Worm (Caenorhabditis elegans): ENCODE results near the gene cwn-2.

The cwn-2 gene

DNA sequence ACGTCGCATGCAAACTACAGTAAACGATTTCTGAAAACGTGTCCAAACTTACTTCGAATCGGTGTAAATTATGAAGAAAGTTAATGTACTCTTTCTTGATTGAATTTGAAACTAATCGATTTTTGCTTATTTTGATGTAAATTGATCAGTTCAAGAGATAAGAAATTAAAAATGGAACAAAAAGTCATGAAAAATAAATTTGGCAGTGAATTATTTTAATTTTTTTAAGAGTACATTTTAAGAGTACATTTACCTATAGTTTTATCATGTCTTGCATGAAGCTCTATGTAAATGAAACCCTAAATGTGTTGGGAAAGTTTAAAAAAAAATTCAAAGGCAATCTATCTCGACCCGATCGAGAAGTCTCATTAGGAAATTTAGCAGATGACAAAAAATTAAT lies 11.5 kb upstream of the cwn-2 start, which contains the start of gene T04B2.7 (continued):
- no peak for TF ChIP-seq nhr-179 (tag; optimal IDR thresholded peaks at IDR 0.05)
- no peak for TF ChIP-seq nfyb-1 (GFP tag; IDR thresholded peaks at IDR 0.05)

DNA sequence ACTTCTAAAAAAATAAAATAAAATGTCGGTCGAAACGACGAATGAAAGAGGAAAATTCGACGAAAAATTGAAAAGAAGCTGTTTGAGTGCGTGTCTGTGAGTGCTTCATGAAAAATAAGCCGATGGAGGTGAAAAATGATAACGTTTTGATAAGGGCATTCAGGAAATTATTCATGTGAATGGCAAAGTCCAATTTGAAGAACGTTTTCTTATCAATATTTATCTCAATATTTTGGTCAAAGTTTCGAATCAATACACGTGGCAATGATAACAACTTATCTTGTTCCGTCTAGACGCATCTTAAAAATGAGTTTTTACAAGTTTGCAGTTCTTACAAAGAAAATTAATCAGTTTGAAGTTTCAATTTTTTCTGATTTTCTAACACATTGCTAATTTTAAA lies 8.4 kb upstream of the cwn-2 start:
- TF ChIP-seq let-607 (tag; optimal IDR thresholded peaks at IDR 0.05), result peak in 1 of 2 experiments; percentile 53
- TF ChIP-seq atf-7 (tag; optimal IDR thresholded peaks at IDR 0.05), result peak; percentile 4
- peak; percentile 73 for TF ChIP-seq nhr-80 (tag; optimal IDR thresholded peaks at IDR 0.05)
- no peak for TF ChIP-seq ekl-4 (GFP tag; IDR thresholded peaks at IDR 0.05)
- no peak for TF ChIP-seq C06A6.2 (GFP tag; conservative IDR thresholded peaks at IDR 0.05)
- TF ChIP-seq somi-1 (GFP tag; optimal IDR thresholded peaks at IDR 0.05), result no peak
- TF ChIP-seq gei-17 (GFP tag; optimal IDR thresholded peaks at IDR 0.05), result no peak
- TF ChIP-seq rpc-1 (optimal IDR thresholded peaks at IDR 0.05), result no peak
- no peak for TF ChIP-seq rpc-1 (tag; optimal IDR thresholded peaks at IDR 0.05)
- TF ChIP-seq ztf-22 (GFP tag; optimal IDR thresholded peaks at IDR 0.05), result peak; percentile 17
- TF ChIP-seq Y53F4B.3 (GFP tag; IDR thresholded peaks at IDR 0.05), result no peak
- TF ChIP-seq egl-44 (GFP tag; IDR thresholded peaks at IDR 0.05), result no peak
- no peak for TF ChIP-seq attf-3 (GFP tag; conservative IDR thresholded peaks at IDR 0.05)
- no peak for TF ChIP-seq F39B2.1 (GFP tag; IDR thresholded peaks at IDR 0.05)
- no peak for TF ChIP-seq lin-26 (GFP tag; IDR thresholded peaks at IDR 0.05)
- TF ChIP-seq aptf-3 (GFP tag; IDR thresholded peaks at IDR 0.05), result no peak
- no peak for TF ChIP-seq die-1 (tag; optimal IDR thresholded peaks at IDR 0.05)
- TF ChIP-seq ets-4 (GFP tag; optimal IDR thresholded peaks at IDR 0.05), result peak; percentile 40
- TF ChIP-seq lag-1 (GFP tag; IDR thresholded peaks at IDR 0.05), result no peak
- no peak for TF ChIP-seq snpc-3.4 (tag; optimal IDR thresholded peaks at IDR 0.05)
- TF ChIP-seq repo-1 (tag; optimal IDR thresholded peaks at IDR 0.05), result no peak
- no peak for TF ChIP-seq nfya-2 (GFP tag; IDR thresholded peaks at IDR 0.05)

DNA sequence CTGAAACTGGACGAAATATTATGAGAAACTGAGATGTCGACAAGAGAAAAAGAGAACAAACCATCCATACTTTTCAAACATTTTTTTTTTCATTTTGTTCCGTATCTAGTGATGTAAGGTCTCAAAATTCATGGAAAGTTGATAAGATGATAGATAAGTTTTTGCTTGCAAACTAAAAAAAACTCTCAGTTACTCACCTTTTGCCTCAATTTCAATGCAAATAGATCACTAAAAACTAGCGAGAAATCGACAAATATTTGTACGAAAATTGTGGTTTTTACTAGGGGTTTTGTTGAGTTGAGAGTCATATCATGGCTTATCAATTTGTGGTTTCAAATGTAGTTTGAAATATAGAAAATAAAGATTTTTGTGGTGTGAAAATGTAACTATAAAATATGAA lies 6.8 kb upstream of the cwn-2 start:
- TF ChIP-seq ztf-6 (GFP tag; IDR thresholded peaks at IDR 0.05) (no peak), nhr-80 (tag; optimal IDR thresholded peaks at IDR 0.05) (peak; percentile 31)

DNA sequence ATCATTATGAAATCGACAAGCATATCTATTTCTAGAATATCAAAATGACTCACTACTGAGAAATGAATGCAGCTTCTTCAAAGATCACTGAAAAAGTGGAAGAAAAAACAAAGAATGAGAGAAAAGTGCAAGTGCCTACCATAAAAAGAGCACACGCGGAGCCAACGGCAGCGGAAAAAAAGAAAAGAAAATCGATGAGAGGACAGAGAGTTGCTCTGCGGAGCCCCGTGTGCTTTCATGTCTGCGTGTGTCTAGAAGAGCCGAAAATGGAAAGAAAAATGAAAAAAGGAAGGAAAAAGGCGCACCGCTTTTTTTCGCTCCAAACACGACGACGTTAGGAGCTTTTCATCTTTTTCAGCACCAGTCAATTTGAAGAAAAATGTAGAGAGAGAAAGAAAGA lies 4.9 kb upstream of the cwn-2 start, which contains the start of gene ipla-7:
TSS of gene ipla-7 (minus strand) at position 122 of the 400 bp plus-strand sequence.
- TF ChIP-seq nhr-80 (tag; optimal IDR thresholded peaks at IDR 0.05) (peak; percentile 16), madf-8 (GFP tag; conservative IDR thresholded peaks at IDR 0.05) (no peak), bed-1 (GFP tag; IDR thresholded peaks at IDR 0.05) (no peak)

DNA sequence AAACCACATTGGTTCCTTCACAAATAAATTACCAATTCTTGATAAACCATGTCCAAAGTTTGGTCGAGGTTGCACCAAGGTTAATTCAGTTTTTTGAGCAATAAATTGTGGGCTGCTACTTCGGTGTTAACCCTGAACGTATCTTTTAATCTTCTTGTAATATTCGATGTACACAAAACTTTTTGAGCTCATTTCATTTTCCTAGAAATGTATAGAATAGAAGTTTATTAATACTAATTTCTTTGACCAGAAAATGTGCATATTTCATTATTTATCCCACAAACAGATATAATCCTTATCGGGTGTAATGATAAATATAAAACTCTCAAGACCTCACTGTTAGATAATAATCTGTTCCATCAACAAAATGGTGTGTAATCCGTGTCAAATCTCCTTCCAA lies 3.7 kb upstream of the cwn-2 start:
- TF ChIP-seq B0035.1 (tag; optimal IDR thresholded peaks at IDR 0.05), result no peak
- TF ChIP-seq let-607 (tag; optimal IDR thresholded peaks at IDR 0.05), result no peak
- no peak for TF ChIP-seq mcd-1 (GFP tag; IDR thresholded peaks at IDR 0.05)
- TF ChIP-seq lin-35 (GFP tag; optimal IDR thresholded peaks at IDR 0.05), result no peak
- no peak for TF ChIP-seq zfh-2 (GFP tag; conservative IDR thresholded peaks at IDR 0.05)
- TF ChIP-seq him-1 (tag; optimal IDR thresholded peaks at IDR 0.05), result no peak
- TF ChIP-seq D2030.7 (GFP tag; IDR thresholded peaks at IDR 0.05), result no peak
- TF ChIP-seq ceh-100 (GFP tag; IDR thresholded peaks at IDR 0.05), result no peak
- no peak for TF ChIP-seq gei-17 (GFP tag; optimal IDR thresholded peaks at IDR 0.05)
- TF ChIP-seq ztf-26 (tag; optimal IDR thresholded peaks at IDR 0.05), result no peak
- TF ChIP-seq ztf-3 (GFP tag; optimal IDR thresholded peaks at IDR 0.05), result no peak
- no peak for TF ChIP-seq madf-8 (GFP tag; conservative IDR thresholded peaks at IDR 0.05)
- no peak for TF ChIP-seq F33H1.4 (GFP tag; IDR thresholded peaks at IDR 0.05)
- no peak for TF ChIP-seq Y56A3A.18 (GFP tag; IDR thresholded peaks at IDR 0.05)
- TF ChIP-seq nfya-2 (GFP tag; IDR thresholded peaks at IDR 0.05), result no peak
- TF ChIP-seq B0336.3 (GFP tag; IDR thresholded peaks at IDR 0.05), result no peak
